Worm (Caenorhabditis elegans) whole organism, young adult: Measurements from ENCODE around the gene srb-3.

ENCODE experiments used
- B0019.2 ChIP-seq: fragments of 200-800 bp; sonication (Bioruptor generic); conservative IDR thresholded peaks from 2 replicates; pipeline ENCODE4 v1.3.6; 2022; ENCODE audit warnings: missing genetic modification reagents, missing genetic modification characterization, missing compliant biosample characterization
- B0336.3 ChIP-seq: fragments of 200-800 bp; sonication (Bioruptor generic); IDR thresholded peaks from 2 replicates; pipeline ENCODE4 v1.3.6; 2022; ENCODE audit warnings: missing genetic modification characterization, missing compliant biosample characterization
- C06A6.2 ChIP-seq: fragments of 200-800 bp; sonication (Bioruptor generic); conservative IDR thresholded peaks from 2 replicates; pipeline ENCODE4 v1.3.6; 2022; ENCODE audit warnings: missing genetic modification characterization, missing compliant biosample characterization
- F33H1.4 ChIP-seq: fragments of 200-800 bp; sonication (Bioruptor generic); IDR thresholded peaks from 2 replicates; pipeline ENCODE4 v1.3.6; 2022; ENCODE audit warnings: missing genetic modification reagents, missing genetic modification characterization, missing compliant biosample characterization
- F52B5.7 ChIP-seq: sonication (generic microtip); optimal IDR thresholded peaks from 2 replicates; lab custom pipeline; 2016; ENCODE audit warnings: mild to moderate bottlenecking, missing genetic modification characterization, missing compliant biosample characterization
- K11D2.4 ChIP-seq: fragments of 200-800 bp; sonication (Bioruptor generic); IDR thresholded peaks from 2 replicates; pipeline ENCODE4 v1.3.6; 2022; ENCODE audit warnings: missing genetic modification reagents, missing genetic modification characterization, missing compliant biosample characterization
- K12H6.12 ChIP-seq: fragments of 200-800 bp; sonication (Bioruptor generic); optimal IDR thresholded peaks from 2 replicates; lab custom pipeline; 2018; ENCODE audit warnings: mild to moderate bottlenecking, missing genetic modification characterization, missing compliant biosample characterization
- atf-7 ChIP-seq: sonication (generic microtip); optimal IDR thresholded peaks from 2 replicates; lab custom pipeline; 2017; ENCODE audit warnings: mild to moderate bottlenecking, missing genetic modification characterization, missing compliant biosample characterization
- athp-1 ChIP-seq: sonication (generic microtip); optimal IDR thresholded peaks from 2 replicates; lab custom pipeline; 2017; ENCODE audit warnings: mild to moderate bottlenecking, missing genetic modification characterization, missing compliant biosample characterization
- bed-1 ChIP-seq: fragments of 200-800 bp; sonication (Bioruptor generic); IDR thresholded peaks from 2 replicates; pipeline ENCODE4 v1.3.6; 2022; ENCODE audit warnings: missing genetic modification reagents, missing genetic modification characterization, missing compliant biosample characterization
- cebp-1 ChIP-seq, 2 experiments: fragments of 200-800 bp in 1 of 2; sonication (Bioruptor generic) in 1 of 2; sonication (generic microtip) in 1 of 2; IDR thresholded peaks in 1 of 2; optimal IDR thresholded peaks in 1 of 2; 2 replicates each; pipeline versions ENCODE4 v1.3.6 to Lab custom; 2017 to 2022; ENCODE audit warnings: missing compliant biosample characterization in 2 of 2, missing genetic modification characterization in 2 of 2, mild to moderate bottlenecking in 1 of 2, missing genetic modification reagents in 1 of 2, moderate library complexity in 1 of 2
- ceh-100 ChIP-seq: fragments of 200-800 bp; sonication (Bioruptor generic); IDR thresholded peaks from 2 replicates; pipeline ENCODE4 v1.3.6; 2022; ENCODE audit warnings: missing genetic modification reagents, missing genetic modification characterization, missing compliant biosample characterization
- ceh-40 ChIP-seq: fragments of 200-800 bp; sonication (Bioruptor generic); IDR thresholded peaks from 2 replicates; pipeline ENCODE4 v1.3.6; 2022; ENCODE audit warnings: missing genetic modification characterization, missing compliant biosample characterization
- egl-18 ChIP-seq: fragments of 200-800 bp; sonication (Bioruptor generic); IDR thresholded peaks from 2 replicates; pipeline ENCODE4 v1.3.6; 2022; ENCODE audit warnings: missing genetic modification reagents, missing genetic modification characterization, missing compliant biosample characterization
- ekl-4 ChIP-seq: fragments of 200-800 bp; sonication (Bioruptor generic); IDR thresholded peaks from 2 replicates; pipeline ENCODE4 v1.3.6; 2022; ENCODE audit warnings: missing genetic modification reagents, missing genetic modification characterization, missing compliant biosample characterization
- gei-17 ChIP-seq: fragments of 200-800 bp; sonication (Bioruptor generic); optimal IDR thresholded peaks from 2 replicates; lab custom pipeline; 2018; ENCODE audit warnings: mild to moderate bottlenecking, missing genetic modification characterization, missing compliant biosample characterization
- him-1 ChIP-seq: sonication (generic microtip); optimal IDR thresholded peaks from 2 replicates; lab custom pipeline; 2016; ENCODE audit warnings: missing genotype, missing genetic modification reagents, missing genetic modification characterization, missing compliant biosample characterization
- hlh-12 ChIP-seq: sonication (generic microtip); optimal IDR thresholded peaks from 2 replicates; lab custom pipeline; 2016; ENCODE audit warnings: missing genetic modification characterization, missing compliant biosample characterization
- hmg-1.2 ChIP-seq: fragments of 200-800 bp; sonication (Bioruptor generic); IDR thresholded peaks from 2 replicates; pipeline ENCODE4 v1.3.6; 2022; ENCODE audit warnings: missing genetic modification reagents, missing genetic modification characterization, missing compliant biosample characterization
- hsf-1 ChIP-seq: fragments of 200-800 bp; sonication (Bioruptor generic); IDR thresholded peaks from 2 replicates; pipeline ENCODE4 v1.3.6; 2022; ENCODE audit warnings: missing genetic modification reagents, missing genetic modification characterization, missing compliant biosample characterization
- let-607 ChIP-seq, 2 experiments: fragments of 200-800 bp in 1 of 2; sonication (Bioruptor generic) in 1 of 2; sonication (generic microtip) in 1 of 2; optimal IDR thresholded peaks; 2 replicates each; lab custom pipeline; 2016 to 2018; ENCODE audit warnings: mild to moderate bottlenecking in 2 of 2, missing compliant biosample characterization in 2 of 2, missing genetic modification characterization in 2 of 2, moderate library complexity in 2 of 2, missing genotype in 1 of 2
- lin-26 ChIP-seq: fragments of 200-800 bp; sonication (Bioruptor generic); IDR thresholded peaks from 2 replicates; pipeline ENCODE4 v1.3.6; 2022; ENCODE audit warnings: missing genetic modification reagents, missing genetic modification characterization, missing compliant biosample characterization
- lsy-27 ChIP-seq: sonication (generic microtip); optimal IDR thresholded peaks from 2 replicates; lab custom pipeline; 2017; ENCODE audit warnings: missing genetic modification characterization, mild to moderate bottlenecking, missing compliant biosample characterization, antibody characterized with exemption, missing genotype, borderline replicate concordance; ENCODE audit not compliant: insufficient read depth
- mcd-1 ChIP-seq: fragments of 200-800 bp; sonication (Bioruptor generic); IDR thresholded peaks from 2 replicates; pipeline ENCODE4 v1.3.6; 2022; ENCODE audit warnings: missing genetic modification reagents, missing genetic modification characterization, missing compliant biosample characterization
- mxl-1 ChIP-seq: sonication (generic microtip); optimal IDR thresholded peaks from 2 replicates; lab custom pipeline; 2016; ENCODE audit warnings: missing genetic modification characterization, missing compliant biosample characterization
- nfyb-1 ChIP-seq: fragments of 200-800 bp; sonication (Bioruptor generic); IDR thresholded peaks from 2 replicates; pipeline ENCODE4 v1.3.6; 2022; ENCODE audit warnings: missing genetic modification reagents, missing genetic modification characterization, missing compliant biosample characterization
- nhr-80 ChIP-seq: sonication (generic microtip); optimal IDR thresholded peaks from 2 replicates; lab custom pipeline; 2016; ENCODE audit warnings: missing genetic modification characterization, missing compliant biosample characterization
- nhr-90 ChIP-seq: sonication (generic microtip); optimal IDR thresholded peaks from 2 replicates; lab custom pipeline; 2016; ENCODE audit warnings: missing genotype, mild to moderate bottlenecking, missing genetic modification characterization, missing compliant biosample characterization
- pha-4 ChIP-seq: fragments of 150-350 bp; sonication (generic microtip); optimal IDR thresholded peaks from 2 replicates; lab custom pipeline; 2014; ENCODE audit warnings: missing biosample characterization, missing genetic modification reagents, missing genetic modification characterization
- rcor-1 ChIP-seq: fragments of 200-800 bp; sonication (Bioruptor generic); IDR thresholded peaks from 2 replicates; pipeline ENCODE4 v1.3.6; 2022; ENCODE audit warnings: missing genetic modification reagents, missing genetic modification characterization, missing compliant biosample characterization
- sea-2 ChIP-seq: fragments of 200-800 bp; sonication (Bioruptor generic); IDR thresholded peaks from 2 replicates; pipeline ENCODE4 v1.3.6; 2022; ENCODE audit warnings: missing genetic modification characterization, missing compliant biosample characterization
- tbp1 ChIP-seq: fragments of 200-800 bp; sonication (Bioruptor generic); optimal IDR thresholded peaks from 2 replicates; lab custom pipeline; 2018; ENCODE audit warnings: mild to moderate bottlenecking, missing genetic modification characterization, missing compliant biosample characterization
- unc-130 ChIP-seq: sonication (generic microtip); optimal IDR thresholded peaks from 2 replicates; lab custom pipeline; 2016; ENCODE audit warnings: missing genetic modification reagents, missing genetic modification characterization, missing compliant biosample characterization
- unc-62 ChIP-seq: fragments of 150-350 bp; optimal IDR thresholded peaks from 2 replicates; lab custom pipeline; 2014; ENCODE audit warnings: missing biosample characterization, missing genetic modification reagents, missing genetic modification characterization
- xnd-1 ChIP-seq: sonication (generic microtip); optimal IDR thresholded peaks from 2 replicates; lab custom pipeline; 2016; ENCODE audit warnings: missing genotype, missing genetic modification reagents, missing genetic modification characterization, missing compliant biosample characterization
- ztf-18 ChIP-seq: sonication (generic microtip); optimal IDR thresholded peaks from 2 replicates; lab custom pipeline; 2016; ENCODE audit warnings: missing genotype, mild to moderate bottlenecking, missing genetic modification characterization, missing compliant biosample characterization
- ztf-22 ChIP-seq: fragments of 200-800 bp; sonication (Bioruptor generic); optimal IDR thresholded peaks from 2 replicates; lab custom pipeline; 2018; ENCODE audit warnings: mild to moderate bottlenecking, missing genetic modification characterization, moderate library complexity, missing compliant biosample characterization
- ztf-28 ChIP-seq: fragments of 200-800 bp; sonication (Bioruptor generic); IDR thresholded peaks from 2 replicates; pipeline ENCODE4 v1.3.6; 2022; ENCODE audit warnings: missing genetic modification reagents, missing genetic modification characterization, missing compliant biosample characterization

The srb-3 gene

ce11 chrII:5187469-5187868 lies 20.8 kb upstream of the srb-3 start, which contains the start of gene crh-2:
crh-2 (minus strand) TSS chrII:5187569.
- no peak for TF ChIP-seq athp-1 (tag; lab: Kevin White, UChicago)
- no peak for TF ChIP-seq cebp-1 (GFP tag; IDR thresholded peaks at IDR 0.05; lab: Robert Waterston, UW)
- no peak for TF ChIP-seq cebp-1 (tag; optimal IDR thresholded peaks at IDR 0.05; lab: Kevin White, UChicago)
- TF ChIP-seq gei-17: no peak
- no peak for TF ChIP-seq pha-4 (tag; lab: Kevin White, UChicago)
- no peak for TF ChIP-seq nhr-80 (tag; lab: Kevin White, UChicago)
- TF ChIP-seq egl-18 (GFP tag; lab: Robert Waterston, UW): no peak
- no peak for TF ChIP-seq lin-26
- no peak for TF ChIP-seq C06A6.2
- no peak for TF ChIP-seq K12H6.12
- TF ChIP-seq nhr-90 (tag; lab: Kevin White, UChicago): no peak
- TF ChIP-seq ztf-28: no peak

ce11 chrII:5186870-5187269 lies 20.2 kb upstream of the srb-3 start:
- TF ChIP-seq ceh-100 (GFP tag; lab: Robert Waterston, UW) (no peak), nhr-80 (tag; lab: Kevin White, UChicago) (peak; percentile 40)
- TF ChIP-seq, all 124 proteins: peak for 1

ce11 chrII:5185955-5186539 lies 19.4 kb upstream of the srb-3 start:
- TF ChIP-seq ztf-22 (GFP tag; lab: Kevin White, UChicago) (peak; percentile 44), B0336.3 (GFP tag; lab: Robert Waterston, UW) (peak; percentile 30; the same call in 1 of the 2 replicates), nhr-80 (tag; lab: Kevin White, UChicago) (peak; percentile 90), B0019.2 (GFP tag; lab: Robert Waterston, UW) (no peak), unc-62 (peak; percentile 30), let-607 (tag; optimal IDR thresholded peaks at IDR 0.05; lab: Kevin White, UChicago) (no peak), mcd-1 (GFP tag; lab: Robert Waterston, UW) (0 out of 2 replicates have a peak, but pooled peaks have one; percentile 5), ceh-40 (GFP tag; lab: Robert Waterston, UW) (no peak)

ce11 chrII:5184661-5185545 lies 18.3 kb upstream of the srb-3 start:
- TF ChIP-seq him-1 (tag; lab: Kevin White, UChicago) (no peak), nfyb-1 (GFP tag; lab: Robert Waterston, UW) (no peak), F33H1.4 (GFP tag; lab: Robert Waterston, UW) (no peak), mxl-1 (tag; lab: Kevin White, UChicago) (no peak), K11D2.4 (GFP tag; lab: Robert Waterston, UW) (no peak), hsf-1 (GFP tag; lab: Robert Waterston, UW) (no peak), athp-1 (tag; lab: Kevin White, UChicago) (no peak), F52B5.7 (tag; lab: Kevin White, UChicago) (no peak), hlh-12 (tag; lab: Kevin White, UChicago) (no peak), sea-2 (GFP tag; lab: Robert Waterston, UW) (no peak), rcor-1 (no peak), xnd-1 (tag; lab: Kevin White, UChicago) (no peak), ztf-28 (no peak), atf-7 (tag; lab: Kevin White, UChicago) (peak; percentile 77), ztf-22 (GFP tag; lab: Kevin White, UChicago) (peak; percentile 83), tbp1 (GFP tag; lab: Kevin White, UChicago) (peak; percentile 8), nhr-80 (tag; lab: Kevin White, UChicago) (peak; percentile 71), unc-130 (GFP tag; lab: Kevin White, UChicago) (no peak), lsy-27 (tag; lab: Kevin White, UChicago) (no peak), hmg-1.2 (GFP tag; lab: Robert Waterston, UW) (0 out of 2 replicates have a peak, but pooled peaks have one; percentile 9), ekl-4 (GFP tag; lab: Robert Waterston, UW) (no peak), bed-1 (GFP tag; lab: Robert Waterston, UW) (no peak), ztf-18 (tag; lab: Kevin White, UChicago) (no peak), let-607 (tag; optimal IDR thresholded peaks at IDR 0.05; lab: Kevin White, UChicago) (peak in 1 of 2 experiments; percentile 8), cebp-1 (GFP tag; IDR thresholded peaks at IDR 0.05; lab: Robert Waterston, UW) (0 out of 2 replicates have a peak, but pooled peaks have one; percentile 51), cebp-1 (tag; optimal IDR thresholded peaks at IDR 0.05; lab: Kevin White, UChicago) (peak; percentile 30)
